Worm (Caenorhabditis elegans): ENCODE measurements around the gene fbxa-174.

ce11 chrV:17513831-17514230 lies 44.4 kb downstream of the fbxa-174 start:
- no peak for TF ChIP-seq ztf-11 (tag; optimal IDR thresholded peaks at IDR 0.05)
- TF ChIP-seq zag-1 (tag; optimal IDR thresholded peaks at IDR 0.05): no peak
- no peak for TF ChIP-seq ceh-28 (tag; optimal IDR thresholded peaks at IDR 0.05)
- TF ChIP-seq unc-62 (GFP tag; optimal IDR thresholded peaks at IDR 0.05): no peak
- TF ChIP-seq lin-15B (tag; optimal IDR thresholded peaks at IDR 0.05): no peak
